Fruit fly (Drosophila melanogaster): ENCODE data around the gene CG3106.

Gene CG3106

dm6 chrX:9650048-9650447, 12.7 kb downstream of the CG3106 start (continued):
- no peak for TF ChIP-seq Scr (GFP tag; IDR thresholded peaks at IDR 0.05; ENCODE audit: partially characterized antibody)
- TF ChIP-seq tna (GFP tag; IDR thresholded peaks at IDR 0.05; ENCODE audit: partially characterized antibody), result no peak
- TF ChIP-seq CG7839 (tag; optimal IDR thresholded peaks at IDR 0.05), result peak; percentile 39
- no peak for TF ChIP-seq twi (tag; optimal IDR thresholded peaks at IDR 0.05)
- no peak for TF ChIP-seq toy (GFP tag; IDR thresholded peaks at IDR 0.05)
- TF ChIP-seq CG18262 (tag; optimal IDR thresholded peaks at IDR 0.05), result peak; percentile 37
- TF ChIP-seq CG8290 (GFP tag; optimal IDR thresholded peaks at IDR 0.05), result no peak
- no peak for TF ChIP-seq CG8290 (tag; optimal IDR thresholded peaks at IDR 0.05)
- no peak for TF ChIP-seq CG9817 (tag; optimal IDR thresholded peaks at IDR 0.05)
- TF ChIP-seq CG31365 (tag; optimal IDR thresholded peaks at IDR 0.05), result no peak
- TF ChIP-seq gce (GFP tag; IDR thresholded peaks at IDR 0.05), result no peak
- TF ChIP-seq nau (GFP tag; optimal IDR thresholded peaks at IDR 0.05), result no peak
- TF ChIP-seq Hr78 (GFP tag; optimal IDR thresholded peaks at IDR 0.05), result no peak
- no peak for TF ChIP-seq pros (GFP tag; optimal IDR thresholded peaks at IDR 0.05)
- TF ChIP-seq CG1603 (tag; optimal IDR thresholded peaks at IDR 0.05), result no peak
- no peak for TF ChIP-seq CG7745 (tag; optimal IDR thresholded peaks at IDR 0.05)
- TF ChIP-seq ssp (GFP tag; IDR thresholded peaks at IDR 0.05), result peak; percentile 43; the same call in 1 of the 2 replicates
- TF ChIP-seq CG15479 (GFP tag; optimal IDR thresholded peaks at IDR 0.05), result no peak
- TF ChIP-seq zen (tag; optimal IDR thresholded peaks at IDR 0.05), result peak; percentile 28
- TF ChIP-seq slp2 (GFP tag; optimal IDR thresholded peaks at IDR 0.05), result no peak
- TF ChIP-seq CG1529 (GFP tag; optimal IDR thresholded peaks at IDR 0.05), result no peak
- TF ChIP-seq otp (GFP tag; IDR thresholded peaks at IDR 0.05), result peak; percentile 66; the same call in 1 of the 3 replicates
- no peak for TF ChIP-seq kah (GFP tag; optimal IDR thresholded peaks at IDR 0.05)
- peak in 1 of 2 experiments; percentile 11 for TF ChIP-seq eve (GFP tag; optimal IDR thresholded peaks at IDR 0.05)
- TF ChIP-seq crp (GFP tag; optimal IDR thresholded peaks at IDR 0.05), result no peak
- TF ChIP-seq ranshi (GFP tag; IDR thresholded peaks at IDR 0.05), result peak; percentile 48; the same call in 1 of the 2 replicates
- no peak for TF ChIP-seq CG3065 (GFP tag; optimal IDR thresholded peaks at IDR 0.05)
- TF ChIP-seq scrt (GFP tag; optimal IDR thresholded peaks at IDR 0.05), result no peak
- TF ChIP-seq CG11398 (GFP tag; optimal IDR thresholded peaks at IDR 0.05), result no peak
- TF ChIP-seq CG7786 (GFP tag; optimal IDR thresholded peaks at IDR 0.05), result no peak
- TF ChIP-seq CG10321 (GFP tag; IDR thresholded peaks at IDR 0.05), result no peak
- TF ChIP-seq Dp (GFP tag; optimal IDR thresholded peaks at IDR 0.05), result no peak
- no peak for TF ChIP-seq repo (GFP tag; optimal IDR thresholded peaks at IDR 0.05)
- TF ChIP-seq CG13123 (GFP tag; optimal IDR thresholded peaks at IDR 0.05), result no peak
- TF ChIP-seq CG1832 (GFP tag; optimal IDR thresholded peaks at IDR 0.05), result no peak
- no peak for TF ChIP-seq YL-1 (GFP tag; optimal IDR thresholded peaks at IDR 0.05)
- no peak for TF ChIP-seq sob (GFP tag; IDR thresholded peaks at IDR 0.05)
- no peak for TF ChIP-seq pho (GFP tag; optimal IDR thresholded peaks at IDR 0.05)
- TF ChIP-seq CG17829 (tag; optimal IDR thresholded peaks at IDR 0.05), result peak; percentile 21
- no peak for TF ChIP-seq HLH54F (GFP tag; optimal IDR thresholded peaks at IDR 0.05)
- no peak for TF ChIP-seq en (GFP tag; optimal IDR thresholded peaks at IDR 0.05)
- TF ChIP-seq CG34376 (GFP tag; optimal IDR thresholded peaks at IDR 0.05), result no peak
- no peak for TF ChIP-seq gro (GFP tag; optimal IDR thresholded peaks at IDR 0.05)
- peak; percentile 19 for TF ChIP-seq chn (GFP tag; optimal IDR thresholded peaks at IDR 0.05)
- TF ChIP-seq CG10147 (GFP tag; optimal IDR thresholded peaks at IDR 0.05), result no peak
- TF ChIP-seq vnd (GFP tag; IDR thresholded peaks at IDR 0.05; ENCODE audit: partially characterized antibody), result no peak
- TF ChIP-seq CG2129 (GFP tag; IDR thresholded peaks at IDR 0.05; ENCODE audit: partially characterized antibody), result no peak
- TF ChIP-seq her (GFP tag; optimal IDR thresholded peaks at IDR 0.05), result no peak
- no peak for TF ChIP-seq insv (GFP tag; optimal IDR thresholded peaks at IDR 0.05)
- peak; percentile 1 for TF ChIP-seq pum (GFP tag; optimal IDR thresholded peaks at IDR 0.05)
- no peak for TF ChIP-seq CG18011 (GFP tag; optimal IDR thresholded peaks at IDR 0.05)
